Fruit fly (Drosophila melanogaster): ENCODE results near the gene CG43163.
A peak's percentile ranks its signal among the peaks of the same experiment; 100 is the strongest.

CG43163 gene

dm6 chr3L:8445027-8445426, 61.9 kb downstream of the CG43163 start:
- TF ChIP-seq CG33017 (tag; optimal IDR thresholded peaks at IDR 0.05) = no peak
- TF ChIP-seq tj (GFP tag; optimal IDR thresholded peaks at IDR 0.05) = no peak
- TF ChIP-seq Clk (GFP tag; optimal IDR thresholded peaks at IDR 0.05) = no peak
- peak; percentile 3 for TF ChIP-seq CG11617 (GFP tag; optimal IDR thresholded peaks at IDR 0.05)
- TF ChIP-seq CG1620 (GFP tag; optimal IDR thresholded peaks at IDR 0.05) = no peak
- TF ChIP-seq CG14711 (tag; optimal IDR thresholded peaks at IDR 0.05) = peak; percentile 61
- peak; percentile 29 for TF ChIP-seq CG7101 (tag; optimal IDR thresholded peaks at IDR 0.05)
- TF ChIP-seq bab1 (GFP tag; optimal IDR thresholded peaks at IDR 0.05) = peak; percentile 64
- TF ChIP-seq CG7045 (GFP tag; optimal IDR thresholded peaks at IDR 0.05) = no peak
- no peak for TF ChIP-seq Crg-1 (GFP tag; optimal IDR thresholded peaks at IDR 0.05)
- no peak for TF ChIP-seq Mnt (GFP tag; optimal IDR thresholded peaks at IDR 0.05)
- TF ChIP-seq kay (GFP tag; ENCODE audit: borderline replicate concordance) = no peak
- TF ChIP-seq CG12768 (GFP tag; optimal IDR thresholded peaks at IDR 0.05) = no peak
- TF ChIP-seq cnc (optimal IDR thresholded peaks at IDR 0.05) = no peak
- no peak for TF ChIP-seq pad (GFP tag; optimal IDR thresholded peaks at IDR 0.05)
- peak; percentile 0 for TF ChIP-seq cic (GFP tag; optimal IDR thresholded peaks at IDR 0.05)

- peak; percentile 82 for TF ChIP-seq CG7101 (tag; optimal IDR thresholded peaks at IDR 0.05)
- peak; percentile 80 for TF ChIP-seq Mnt (GFP tag; optimal IDR thresholded peaks at IDR 0.05)
- no peak for TF ChIP-seq Hr96 (GFP tag; optimal IDR thresholded peaks at IDR 0.05)
- TF ChIP-seq CG11617 (GFP tag; optimal IDR thresholded peaks at IDR 0.05) = peak; percentile 79
- TF ChIP-seq CG1620 (GFP tag; optimal IDR thresholded peaks at IDR 0.05) = peak; percentile 94
- peak; percentile 91 for TF ChIP-seq Crg-1 (GFP tag; optimal IDR thresholded peaks at IDR 0.05)
- peak; percentile 85 for TF ChIP-seq bab1 (GFP tag; optimal IDR thresholded peaks at IDR 0.05)
- peak; percentile 96 for TF ChIP-seq cic (GFP tag; optimal IDR thresholded peaks at IDR 0.05)
- TF ChIP-seq CG5204 (GFP tag; optimal IDR thresholded peaks at IDR 0.05) = no peak
- TF ChIP-seq pad (GFP tag; optimal IDR thresholded peaks at IDR 0.05) = peak; percentile 73
- peak; percentile 81 for TF ChIP-seq CG12768 (GFP tag; optimal IDR thresholded peaks at IDR 0.05)
- TF ChIP-seq ovo (GFP tag; optimal IDR thresholded peaks at IDR 0.05) = peak; percentile 79
- TF ChIP-seq CG14711 (tag; optimal IDR thresholded peaks at IDR 0.05) = peak; percentile 65
- TF ChIP-seq cnc (optimal IDR thresholded peaks at IDR 0.05) = no peak
- peak; percentile 38 for TF ChIP-seq Clk (GFP tag; optimal IDR thresholded peaks at IDR 0.05)
- no peak for TF ChIP-seq kay (GFP tag; ENCODE audit: borderline replicate concordance)
- TF ChIP-seq tj (GFP tag; optimal IDR thresholded peaks at IDR 0.05) = peak; percentile 88
- TF ChIP-seq CG7045 (GFP tag; optimal IDR thresholded peaks at IDR 0.05) = peak; percentile 61
- peak; percentile 71 for TF ChIP-seq CG33017 (tag; optimal IDR thresholded peaks at IDR 0.05)
- TF ChIP-seq toe (GFP tag; optimal IDR thresholded peaks at IDR 0.05) = no peak
Measured at dm6 chr3L:8441745-8442575, 65.0 kb downstream of the CG43163 start, which contains the start of gene Unr. TSS of gene Unr (minus strand) at chr3L:8442381.

DNA sequence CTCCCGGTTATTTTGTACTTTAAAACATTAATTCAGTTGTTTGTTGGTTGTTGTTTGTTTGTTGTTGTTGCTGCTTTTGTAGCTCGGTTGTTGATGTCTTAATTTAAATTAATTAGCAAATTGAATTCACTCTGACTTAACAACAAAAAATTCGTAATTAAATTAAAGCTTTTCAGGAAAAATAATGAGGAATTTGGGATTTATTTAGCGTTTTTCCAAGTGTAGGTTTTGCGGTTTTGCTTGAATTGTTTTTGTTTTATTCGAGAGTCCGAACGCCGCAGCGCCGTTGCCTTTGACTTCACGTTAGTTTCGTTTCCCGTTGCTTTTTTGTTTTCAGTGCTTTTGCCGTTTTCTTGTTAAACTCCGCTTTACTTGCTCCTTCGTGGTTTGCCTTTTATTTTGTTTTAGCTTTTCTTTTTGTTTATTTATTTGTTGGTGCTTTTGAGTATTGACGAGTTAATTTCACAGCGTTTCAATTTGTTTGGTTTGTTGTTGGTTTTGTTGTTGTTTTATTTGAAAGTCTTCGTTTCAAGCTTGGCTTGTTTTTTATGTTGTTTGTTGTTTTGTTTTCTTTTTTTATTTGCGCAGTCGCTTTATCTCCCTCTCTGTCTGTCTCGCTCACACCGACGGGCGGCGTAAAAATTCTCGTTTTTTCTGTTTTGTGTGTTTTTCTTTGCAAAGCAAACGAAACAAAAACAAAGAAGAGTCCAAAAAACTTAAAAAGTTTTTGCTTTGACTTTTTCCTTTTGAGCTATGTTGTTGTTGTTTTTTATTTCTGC, 66.0 kb downstream of the CG43163 start:
- no peak for TF ChIP-seq toe (GFP tag; optimal IDR thresholded peaks at IDR 0.05)
- TF ChIP-seq CG11617 (GFP tag; optimal IDR thresholded peaks at IDR 0.05) = peak; percentile 22
- TF ChIP-seq CG7045 (GFP tag; optimal IDR thresholded peaks at IDR 0.05) = peak; percentile 61
- TF ChIP-seq CG33017 (tag; optimal IDR thresholded peaks at IDR 0.05) = peak; percentile 55
- TF ChIP-seq CG7101 (tag; optimal IDR thresholded peaks at IDR 0.05) = no peak
- TF ChIP-seq CG12768 (GFP tag; optimal IDR thresholded peaks at IDR 0.05) = peak; percentile 39
- TF ChIP-seq Clk (GFP tag; optimal IDR thresholded peaks at IDR 0.05) = peak; percentile 10
- peak; percentile 49 for TF ChIP-seq ovo (GFP tag; optimal IDR thresholded peaks at IDR 0.05)
- TF ChIP-seq CG5204 (GFP tag; optimal IDR thresholded peaks at IDR 0.05) = no peak
- no peak for TF ChIP-seq Crg-1 (GFP tag; optimal IDR thresholded peaks at IDR 0.05)
- peak; percentile 96 for TF ChIP-seq kay (GFP tag; ENCODE audit: borderline replicate concordance)
- no peak for TF ChIP-seq cic (GFP tag; optimal IDR thresholded peaks at IDR 0.05)

DNA sequence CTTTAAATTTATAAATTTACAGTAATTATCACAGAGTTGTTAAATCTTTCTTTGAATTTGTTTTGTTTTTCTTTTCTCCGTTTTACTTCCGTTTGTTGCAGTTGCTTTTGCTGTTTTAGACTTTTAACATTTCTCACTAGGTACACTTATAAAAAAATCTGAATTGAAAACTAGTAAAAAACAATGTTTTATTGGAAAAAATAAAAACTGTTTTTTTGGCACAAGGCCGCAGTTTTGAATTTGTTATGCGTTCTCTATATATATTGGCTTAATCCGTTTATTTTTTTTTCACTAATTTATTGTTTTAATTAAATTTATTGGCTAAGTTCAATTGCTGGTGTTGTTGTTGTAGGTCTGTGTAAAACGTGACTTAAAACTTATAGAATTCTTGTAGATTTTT, 66.9 kb downstream of the CG43163 start:
- TF ChIP-seq ovo (GFP tag; optimal IDR thresholded peaks at IDR 0.05) (no peak), cic (GFP tag; optimal IDR thresholded peaks at IDR 0.05) (no peak), toe (GFP tag; optimal IDR thresholded peaks at IDR 0.05) (no peak), CG11617 (GFP tag; optimal IDR thresholded peaks at IDR 0.05) (no peak), CG7045 (GFP tag; optimal IDR thresholded peaks at IDR 0.05) (no peak), tj (GFP tag; optimal IDR thresholded peaks at IDR 0.05) (no peak), CG12768 (GFP tag; optimal IDR thresholded peaks at IDR 0.05) (no peak), kay (GFP tag; ENCODE audit: borderline replicate concordance) (no peak), Hr96 (GFP tag; optimal IDR thresholded peaks at IDR 0.05) (no peak), CG14711 (tag; optimal IDR thresholded peaks at IDR 0.05) (no peak), Mnt (GFP tag; optimal IDR thresholded peaks at IDR 0.05) (no peak), CG33017 (tag; optimal IDR thresholded peaks at IDR 0.05) (no peak), CG7101 (tag; optimal IDR thresholded peaks at IDR 0.05) (no peak), CG5204 (GFP tag; optimal IDR thresholded peaks at IDR 0.05) (no peak)

dm6 chr3L:8437583-8437982, 69.4 kb downstream of the CG43163 start:
- TF ChIP-seq CG33017 (tag; optimal IDR thresholded peaks at IDR 0.05) = no peak
- no peak for TF ChIP-seq bab1 (GFP tag; optimal IDR thresholded peaks at IDR 0.05)
- no peak for TF ChIP-seq cic (GFP tag; optimal IDR thresholded peaks at IDR 0.05)
- peak; percentile 21 for TF ChIP-seq kay (GFP tag; ENCODE audit: borderline replicate concordance)
- no peak for TF ChIP-seq CG1620 (GFP tag; optimal IDR thresholded peaks at IDR 0.05)
- no peak for TF ChIP-seq CG7045 (GFP tag; optimal IDR thresholded peaks at IDR 0.05)
- no peak for TF ChIP-seq toe (GFP tag; optimal IDR thresholded peaks at IDR 0.05)
